Worm (Caenorhabditis elegans): ENCODE measurements around the gene mans-3.

mans-3 gene

DNA sequence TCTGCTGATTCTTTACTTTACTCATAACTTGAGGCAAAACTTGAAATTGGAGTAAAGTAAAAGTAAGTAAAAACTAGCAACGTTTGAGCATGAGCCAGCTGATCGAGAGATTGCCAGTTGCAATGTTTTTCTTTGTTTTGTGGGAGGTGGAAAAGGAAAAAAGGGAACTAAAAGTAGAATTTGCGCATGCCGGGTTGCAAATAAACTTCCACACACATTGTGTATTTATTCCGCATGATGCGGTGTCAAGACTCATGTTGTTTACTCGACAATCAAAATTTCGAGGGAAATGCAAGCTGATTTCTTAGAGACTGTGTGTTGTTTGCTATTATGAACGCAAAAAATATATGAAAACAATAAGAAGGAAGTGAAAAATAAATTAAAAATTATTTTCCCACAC, 22.8 kb upstream of the mans-3 start:
- TF ChIP-seq lin-14 (GFP tag; optimal IDR thresholded peaks at IDR 0.05) (peak; percentile 2), nhr-85 (tag) (peak; percentile 12), tlp-1 (tag; optimal IDR thresholded peaks at IDR 0.05) (no peak), ets-5 (GFP tag; IDR thresholded peaks at IDR 0.05) (no peak), lin-35 (GFP tag; optimal IDR thresholded peaks at IDR 0.05) (no peak)

DNA sequence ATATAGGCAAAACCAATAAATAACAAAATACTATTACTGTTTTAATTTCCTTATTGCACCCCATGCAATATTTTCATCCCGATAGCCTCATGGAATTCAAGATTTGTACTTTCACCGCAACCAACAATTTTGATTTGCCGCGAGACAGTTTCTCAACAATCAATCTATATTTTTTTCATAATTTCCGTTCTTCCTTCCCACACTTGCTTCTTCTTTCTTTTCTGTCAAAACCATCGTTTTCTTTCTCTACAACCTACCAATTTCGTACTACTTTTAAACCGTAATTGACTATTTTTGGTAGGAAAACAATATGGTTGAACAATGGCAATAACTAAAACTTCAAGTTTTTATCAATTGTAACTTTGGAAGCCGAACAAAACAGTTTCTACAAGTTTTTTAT, 17.3 kb upstream of the mans-3 start, which contains the start of gene C31H2.14:
C31H2.14 (plus strand) TSS at position 301 of the 400 bp plus-strand sequence.
- TF ChIP-seq mep-1 (tag; optimal IDR thresholded peaks at IDR 0.05) (no peak), hlh-4 (tag; optimal IDR thresholded peaks at IDR 0.05) (no peak), ztf-11 (tag; optimal IDR thresholded peaks at IDR 0.05) (no peak), Y116A8C.19 (tag; optimal IDR thresholded peaks at IDR 0.05; ENCODE audit: borderline replicate concordance) (no peak), mab-9 (GFP tag; IDR thresholded peaks at IDR 0.05) (no peak), lin-35 (GFP tag; optimal IDR thresholded peaks at IDR 0.05) (no peak), snu-23 (GFP tag; optimal IDR thresholded peaks at IDR 0.05) (no peak), efl-1 (optimal IDR thresholded peaks at IDR 0.05) (no peak), efl-1 (GFP tag; optimal IDR thresholded peaks at IDR 0.05 in 1 of 2) (no peak), ztf-4 (tag; optimal IDR thresholded peaks at IDR 0.05) (no peak), nhr-19 (GFP tag; conservative IDR thresholded peaks at IDR 0.05) (no peak), nhr-28 (tag; optimal IDR thresholded peaks at IDR 0.05) (no peak), zip-4 (GFP tag; optimal IDR thresholded peaks at IDR 0.05) (no peak), skn-1 (tag; optimal IDR thresholded peaks at IDR 0.05) (no peak), zag-1 (tag; optimal IDR thresholded peaks at IDR 0.05) (no peak), hlh-17 (GFP tag; optimal IDR thresholded peaks at IDR 0.05; ENCODE audit: borderline replicate concordance) (no peak), irx-1 (tag; optimal IDR thresholded peaks at IDR 0.05) (no peak), ceh-63 (GFP tag; optimal IDR thresholded peaks at IDR 0.05) (no peak), sup-37 (GFP tag; optimal IDR thresholded peaks at IDR 0.05) (no peak), nhr-77 (tag; optimal IDR thresholded peaks at IDR 0.05) (no peak)

DNA sequence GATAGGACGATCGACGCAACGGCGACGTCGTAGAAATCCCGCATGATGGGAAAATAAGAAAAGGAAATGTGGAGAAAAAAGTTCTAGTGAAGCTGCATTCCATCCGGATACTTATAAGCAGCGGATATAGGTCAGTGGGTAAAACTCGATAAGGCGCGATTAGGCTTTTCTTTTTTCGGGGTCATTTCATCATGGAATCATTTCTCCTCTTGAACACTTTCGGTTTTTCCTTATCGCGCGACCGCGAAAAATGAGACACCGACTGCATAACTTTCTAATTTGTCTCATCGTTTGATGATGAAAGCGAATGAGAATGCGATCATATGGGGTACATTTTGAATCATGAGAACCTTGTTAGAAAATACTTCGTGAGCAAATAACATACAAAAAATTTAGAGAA, 14.8 kb upstream of the mans-3 start, which contains the start of gene dpy-8:
dpy-8 (minus strand) TSS at position 88 of the 400 bp plus-strand sequence.
- no peak for TF ChIP-seq snpc-4 (tag; optimal IDR thresholded peaks at IDR 0.05)
- TF ChIP-seq blmp-1 (tag; optimal IDR thresholded peaks at IDR 0.05) = peak; percentile 100
- TF ChIP-seq ceh-90 (tag; optimal IDR thresholded peaks at IDR 0.05) = no peak

DNA sequence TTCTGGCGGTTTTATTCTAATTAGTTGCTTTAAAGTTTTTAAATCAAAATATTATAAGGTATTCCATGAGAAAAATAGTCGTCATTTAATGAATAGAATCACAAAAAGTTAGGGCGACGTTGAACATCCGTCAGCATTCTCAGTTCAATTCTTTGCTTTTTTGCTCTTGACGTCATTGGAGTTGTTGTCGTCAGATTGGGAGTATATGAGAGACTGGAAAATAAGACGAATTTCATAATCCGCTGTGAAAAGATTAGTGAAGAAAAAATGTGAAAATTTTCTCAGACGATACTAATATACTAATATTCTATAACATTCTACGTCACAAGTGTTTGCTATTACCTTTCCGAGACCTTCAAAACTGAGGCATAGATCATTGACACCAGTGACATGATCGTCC, 13.8 kb upstream of the mans-3 start:
- TF ChIP-seq pax-3 (tag; optimal IDR thresholded peaks at IDR 0.05) (peak; percentile 48), nhr-47 (tag; optimal IDR thresholded peaks at IDR 0.05) (peak; percentile 4), unc-30 (tag; optimal IDR thresholded peaks at IDR 0.05) (no peak), vab-15 (tag; optimal IDR thresholded peaks at IDR 0.05) (no peak), ceh-88 (GFP tag; IDR thresholded peaks at IDR 0.05) (no peak), nhr-84 (tag; optimal IDR thresholded peaks at IDR 0.05) (no peak), nhr-71 (tag; optimal IDR thresholded peaks at IDR 0.05) (peak; percentile 30), dsc-1 (tag; optimal IDR thresholded peaks at IDR 0.05) (peak; percentile 90), tlp-1 (tag; optimal IDR thresholded peaks at IDR 0.05) (no peak), swsn-7 (tag; optimal IDR thresholded peaks at IDR 0.05) (no peak), zip-4 (GFP tag; optimal IDR thresholded peaks at IDR 0.05) (no peak), fkh-8 (tag; optimal IDR thresholded peaks at IDR 0.05) (peak; percentile 58)

DNA sequence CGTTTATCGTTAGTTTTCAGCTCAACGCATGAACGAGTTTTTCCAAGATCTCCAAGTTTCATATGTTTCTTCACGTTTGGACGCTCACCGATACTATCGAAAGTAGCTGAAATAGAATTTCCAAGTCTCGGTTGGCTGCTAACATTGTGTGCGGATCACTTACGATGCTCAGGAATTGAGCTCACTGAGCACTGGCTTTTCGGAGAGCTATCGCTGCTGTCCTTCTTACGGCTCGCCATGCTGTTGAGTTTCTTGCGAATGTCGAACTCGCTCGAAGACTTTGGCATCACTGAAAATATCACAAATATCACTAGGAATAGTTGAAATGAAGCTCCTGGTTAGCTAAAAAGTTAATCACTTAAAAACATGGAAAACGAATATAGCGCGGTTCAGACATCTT, 13.3 kb upstream of the mans-3 start:
- TF ChIP-seq lin-35 (GFP tag; optimal IDR thresholded peaks at IDR 0.05) = no peak
- no peak for TF ChIP-seq jun-1 (tag; optimal IDR thresholded peaks at IDR 0.05)

Measured in whole organism, L1 larva.